Worm (Caenorhabditis elegans) whole organism, early embryonic: ENCODE measurements around the gene srw-41.

Source experiments
- aly-1 ChIP-seq: sonication (generic microtip); optimal IDR thresholded peaks from 2 replicates; lab custom pipeline; 2016; ENCODE audit warnings: missing genetic modification characterization, missing compliant biosample characterization
- hmbx-1 ChIP-seq: sonication (generic microtip); optimal IDR thresholded peaks from 2 replicates; lab custom pipeline; 2016; ENCODE audit warnings: mild to moderate bottlenecking, missing genetic modification characterization, missing compliant biosample characterization
- tbx-11 ChIP-seq: fragments of 200-800 bp; sonication (Bioruptor generic); IDR thresholded peaks from 2 replicates; pipeline ENCODE4 v1.3.6; 2022; ENCODE audit warnings: missing genetic modification characterization, missing compliant biosample characterization

- no peak for TF ChIP-seq tbx-11 (GFP tag; lab: Robert Waterston, UW)
- no peak for TF ChIP-seq aly-1 (tag; lab: Kevin White, UChicago)
- no peak for TF ChIP-seq hmbx-1 (tag; lab: Kevin White, UChicago)
These were observed 13.9 kb upstream of the srw-41 start for ce11 chrV:16683359-16683758.
